Worm (Caenorhabditis elegans) whole organism, L4/young adult: ENCODE results near the gene asp-15.

Source experiments
- W03F9.2 ChIP-seq: fragments of 150-350 bp; optimal IDR thresholded peaks from 2 replicates; lab custom pipeline; 2014; ENCODE audit warnings: missing biosample characterization, missing genetic modification characterization
- dao-5 ChIP-seq: sonication (generic microtip); optimal IDR thresholded peaks from 2 replicates; lab custom pipeline; 2016; ENCODE audit warnings: missing genotype, missing genetic modification characterization, moderate library complexity, missing compliant biosample characterization
- him-1 ChIP-seq: sonication (generic microtip); optimal IDR thresholded peaks from 2 replicates; lab custom pipeline; 2016; ENCODE audit warnings: missing genotype, missing genetic modification reagents, missing genetic modification characterization, missing compliant biosample characterization

- no peak for TF ChIP-seq him-1 (tag; lab: Kevin White, UChicago)
- no peak for TF ChIP-seq W03F9.2
- no peak for TF ChIP-seq dao-5 (tag; lab: Kevin White, UChicago)
Observed at ce11 chrV:19047442-19047841, 2.8 kb upstream of the asp-15 start.
